Worm (Caenorhabditis elegans) whole organism, L4/young adult: ENCODE results near the gene ogdh-1.

Experiments
- W03F9.2 ChIP-seq: fragments of 150-350 bp; optimal IDR thresholded peaks from 2 replicates; lab custom pipeline; 2014; ENCODE audit warnings: missing biosample characterization, missing genetic modification characterization
- dao-5 ChIP-seq: sonication (generic microtip); optimal IDR thresholded peaks from 2 replicates; lab custom pipeline; 2016; ENCODE audit warnings: missing genotype, missing genetic modification characterization, moderate library complexity, missing compliant biosample characterization
- him-1 ChIP-seq: sonication (generic microtip); optimal IDR thresholded peaks from 2 replicates; lab custom pipeline; 2016; ENCODE audit warnings: missing genotype, missing genetic modification reagents, missing genetic modification characterization, missing compliant biosample characterization

DNA sequence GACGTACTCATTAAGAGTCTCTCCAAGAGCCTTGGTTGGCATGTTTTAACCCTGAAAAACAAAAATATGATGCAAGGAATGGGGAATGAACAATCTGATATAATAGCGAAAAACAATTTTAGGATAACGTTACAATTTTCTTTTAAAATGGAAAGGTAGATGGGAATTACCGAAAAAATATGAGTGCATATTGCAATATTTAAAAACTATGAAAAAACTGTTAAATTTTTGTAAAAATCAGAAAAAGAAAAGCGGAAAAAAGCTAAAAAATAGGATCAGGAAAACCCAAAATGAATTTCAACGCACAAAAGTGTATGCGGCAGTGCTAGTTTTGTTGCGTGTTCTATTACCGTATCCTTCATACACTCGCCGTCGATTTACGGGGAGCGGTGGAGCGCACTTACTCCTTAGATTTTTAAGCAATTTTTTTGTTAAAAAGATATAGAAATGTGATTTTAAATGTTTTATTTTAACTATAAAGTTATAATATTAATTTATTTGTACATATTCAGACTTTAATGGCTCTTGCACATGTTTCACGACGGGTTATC, 46.0 kb upstream of the ogdh-1 start, which contains the start of the genes rpl-20 and Y17G9B.5:
- TF ChIP-seq dao-5 (tag; lab: Kevin White, UChicago) (peak; percentile 82), W03F9.2 (tag; lab: Kevin White, UChicago) (peak; percentile 99), him-1 (tag; lab: Kevin White, UChicago) (peak; percentile 99)
